Fruit fly (Drosophila melanogaster) whole organism, prepupa: ENCODE data around the gene ssp6.

ENCODE experiments used
- CG11902 ChIP-seq: fragments of 200-800 bp; sonication (Bioruptor generic); optimal IDR thresholded peaks from 3 replicates; lab custom pipeline; 2016; ENCODE audit warnings: missing biosample characterization, missing genetic modification characterization
- CG6854 ChIP-seq: fragments of 200-800 bp; sonication (Bioruptor generic); optimal IDR thresholded peaks from 2 replicates; lab custom pipeline; 2017; ENCODE audit warnings: missing biosample characterization, mild to moderate bottlenecking, missing genetic modification characterization
- CG8319 ChIP-seq: fragments of 200-800 bp; sonication (Bioruptor generic); optimal IDR thresholded peaks from 3 replicates; lab custom pipeline; 2016; ENCODE audit warnings: missing biosample characterization, missing genetic modification characterization
- Gug ChIP-seq: fragments of 200-800 bp; sonication (Bioruptor generic); IDR thresholded peaks from 2 replicates; pipeline ENCODE4 v1.3.6; 2022; ENCODE audit warnings: missing biosample characterization, missing genetic modification characterization
- Smox ChIP-seq: fragments of 200-800 bp; sonication (Bioruptor generic); optimal IDR thresholded peaks from 3 replicates; lab custom pipeline; 2016; ENCODE audit warnings: missing biosample characterization, missing genetic modification characterization
- salr ChIP-seq, 2 experiments: fragments of 200-800 bp; sonication (Bioruptor generic); optimal IDR thresholded peaks; 3 replicates each; lab custom pipeline; 2016 to 2018; ENCODE audit warnings: missing biosample characterization in 2 of 2, missing genetic modification characterization in 2 of 2, mild to moderate bottlenecking in 1 of 2

dm6 chr3L:6085988-6086387 lies 9.5 kb downstream of the ssp6 start:
- TF ChIP-seq CG11902 (GFP tag; lab: Kevin White, UChicago) = no peak
- TF ChIP-seq salr (GFP tag; optimal IDR thresholded peaks at IDR 0.05; lab: Kevin White, UChicago) = no peak
- no peak for TF ChIP-seq Smox (GFP tag; lab: Kevin White, UChicago)
- TF ChIP-seq Gug (GFP tag; lab: Robert Waterston, UW) = no peak
- no peak for TF ChIP-seq CG6854 (GFP tag; lab: Kevin White, UChicago)
- no peak for TF ChIP-seq CG8319 (GFP tag; lab: Kevin White, UChicago)
